Worm (Caenorhabditis elegans): ENCODE results near the gene ipla-2.

DNA sequence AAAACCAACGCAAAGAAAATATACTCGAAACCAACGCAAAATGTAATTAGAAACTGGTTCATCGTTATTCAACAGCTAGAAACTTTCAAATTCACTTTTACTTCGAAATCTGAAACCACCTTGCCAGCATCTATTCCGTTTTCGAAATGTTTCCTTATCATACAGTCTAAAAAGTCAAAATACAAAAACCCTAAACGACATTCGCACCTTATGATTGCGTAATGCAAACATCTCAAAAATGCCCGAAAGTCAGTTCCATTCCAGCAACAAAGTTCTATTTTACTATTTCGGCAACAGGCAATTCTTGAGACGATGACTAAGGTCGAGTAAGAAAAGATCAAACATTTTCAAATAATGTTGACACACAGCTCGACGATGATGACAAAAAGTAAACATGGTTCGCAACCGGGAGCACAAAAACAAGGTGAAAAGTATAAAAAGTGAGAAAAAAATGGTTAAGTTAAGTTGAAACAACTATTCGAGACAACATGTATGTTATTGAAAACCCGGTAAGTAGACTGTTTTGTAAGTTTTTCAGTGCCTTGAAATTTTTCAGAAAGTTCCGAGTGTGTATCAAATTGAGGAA lies 14.0 kb upstream of the ipla-2 start, which contains the start of gene lec-7:
- TF ChIP-seq pqm-1 (tag; optimal IDR thresholded peaks at IDR 0.05) (no peak), che-1 (tag; optimal IDR thresholded peaks at IDR 0.05) (no peak), ceh-18 (tag; optimal IDR thresholded peaks at IDR 0.05) (no peak), odd-2 (tag; optimal IDR thresholded peaks at IDR 0.05) (no peak), dmd-4 (tag; optimal IDR thresholded peaks at IDR 0.05; ENCODE audit: borderline replicate concordance) (no peak), nhr-11 (tag; optimal IDR thresholded peaks at IDR 0.05) (no peak), pha-2 (tag; optimal IDR thresholded peaks at IDR 0.05) (no peak), dve-1 (tag; optimal IDR thresholded peaks at IDR 0.05) (no peak), ets-4 (tag; optimal IDR thresholded peaks at IDR 0.05) (no peak), nfya-1 (tag; optimal IDR thresholded peaks at IDR 0.05) (no peak), ama-1 (optimal IDR thresholded peaks at IDR 0.05) (no peak), ceh-19 (GFP tag; optimal IDR thresholded peaks at IDR 0.05) (no peak)
